Worm (Caenorhabditis elegans): ENCODE data around the gene C14H10.3.
A peak's percentile ranks its signal among the peaks of the same experiment; 100 is the strongest.

C14H10.3 gene

ce11 chrX:10230872-10231271 lies 2.9 kb upstream of the C14H10.3 start:
- no peak for TF ChIP-seq aly-2 (tag; optimal IDR thresholded peaks at IDR 0.05)
- no peak for TF ChIP-seq lsy-2 (tag; optimal IDR thresholded peaks at IDR 0.05)
- peak; percentile 40 for TF ChIP-seq nhr-129 (tag; optimal IDR thresholded peaks at IDR 0.05)
- TF ChIP-seq unc-55 (GFP tag; optimal IDR thresholded peaks at IDR 0.05) = peak; percentile 1
- TF ChIP-seq blmp-1 (tag; optimal IDR thresholded peaks at IDR 0.05; ENCODE audit: insufficient read depth) = peak; percentile 93
- TF ChIP-seq mdl-1 (tag; optimal IDR thresholded peaks at IDR 0.05) = peak in 1 of 2 experiments; percentile 14
- no peak for TF ChIP-seq unc-62 (GFP tag; optimal IDR thresholded peaks at IDR 0.05)
- TF ChIP-seq fos-1 (tag; optimal IDR thresholded peaks at IDR 0.05) = peak; percentile 10
- TF ChIP-seq ceh-82 (tag; optimal IDR thresholded peaks at IDR 0.05) = no peak
- peak; percentile 59 for TF ChIP-seq crh-2 (tag; optimal IDR thresholded peaks at IDR 0.05)
- peak; percentile 2 for TF ChIP-seq nhr-25 (tag; optimal IDR thresholded peaks at IDR 0.05)
- TF ChIP-seq nhr-23 (tag; optimal IDR thresholded peaks at IDR 0.05) = no peak
- no peak for TF ChIP-seq nhr-11 (tag; optimal IDR thresholded peaks at IDR 0.05)
- TF ChIP-seq skn-1 (tag; optimal IDR thresholded peaks at IDR 0.05) = no peak
- TF ChIP-seq lin-39 (tag; optimal IDR thresholded peaks at IDR 0.05) = no peak

- TF ChIP-seq nhr-25 (tag; optimal IDR thresholded peaks at IDR 0.05) = peak; percentile 14
- peak; percentile 66 for TF ChIP-seq elt-1 (tag; optimal IDR thresholded peaks at IDR 0.05)
- no peak for TF ChIP-seq lsy-2 (tag; optimal IDR thresholded peaks at IDR 0.05)
Observed at ce11 chrX:10227217-10227616, 720 bp downstream of the C14H10.3 start.

ce11 chrX:10225845-10226244 lies 2.1 kb downstream of the C14H10.3 start:
- TF ChIP-seq C34F6.9 (tag; optimal IDR thresholded peaks at IDR 0.05) (no peak), nhr-6 (tag; optimal IDR thresholded peaks at IDR 0.05) (no peak), mdl-1 (tag; optimal IDR thresholded peaks at IDR 0.05) (no peak), R02D3.7 (tag; optimal IDR thresholded peaks at IDR 0.05) (no peak), unc-62 (GFP tag; optimal IDR thresholded peaks at IDR 0.05) (no peak), gmeb-1 (tag; optimal IDR thresholded peaks at IDR 0.05) (no peak), mbf-1 (tag; optimal IDR thresholded peaks at IDR 0.05) (no peak), blmp-1 (tag; optimal IDR thresholded peaks at IDR 0.05; ENCODE audit: insufficient read depth) (no peak), lin-13 (GFP tag; optimal IDR thresholded peaks at IDR 0.05) (no peak), alr-1 (tag; optimal IDR thresholded peaks at IDR 0.05) (no peak), egl-27 (tag; optimal IDR thresholded peaks at IDR 0.05) (no peak), ztf-1 (GFP tag; conservative IDR thresholded peaks at IDR 0.05) (no peak), unc-39 (tag; optimal IDR thresholded peaks at IDR 0.05) (no peak), nhr-77 (tag; optimal IDR thresholded peaks at IDR 0.05) (no peak), aly-2 (tag; optimal IDR thresholded peaks at IDR 0.05) (no peak)

- TF ChIP-seq gmeb-1 (tag; optimal IDR thresholded peaks at IDR 0.05) (no peak), lsy-2 (tag; optimal IDR thresholded peaks at IDR 0.05) (no peak), nhr-23 (tag; optimal IDR thresholded peaks at IDR 0.05) (no peak), dmd-4 (tag; optimal IDR thresholded peaks at IDR 0.05) (no peak), sem-4 (tag; optimal IDR thresholded peaks at IDR 0.05) (no peak), unc-62 (GFP tag; optimal IDR thresholded peaks at IDR 0.05) (no peak), snpc-4 (tag; optimal IDR thresholded peaks at IDR 0.05) (no peak), nhr-21 (tag; optimal IDR thresholded peaks at IDR 0.05) (no peak), ztf-11 (tag; optimal IDR thresholded peaks at IDR 0.05) (no peak), zag-1 (tag; optimal IDR thresholded peaks at IDR 0.05) (no peak)
Observed at ce11 chrX:10219184-10219705, 8.7 kb downstream of the C14H10.3 start.

- peak; percentile 16 for TF ChIP-seq egl-27 (tag; optimal IDR thresholded peaks at IDR 0.05)
- peak; percentile 79 for TF ChIP-seq nhr-25 (tag; optimal IDR thresholded peaks at IDR 0.05)
- TF ChIP-seq ztf-11 (tag; optimal IDR thresholded peaks at IDR 0.05) = no peak
- peak; percentile 31 for TF ChIP-seq gmeb-1 (tag; optimal IDR thresholded peaks at IDR 0.05)
- TF ChIP-seq lin-13 (GFP tag; optimal IDR thresholded peaks at IDR 0.05) = no peak
- TF ChIP-seq nhr-21 (tag; optimal IDR thresholded peaks at IDR 0.05) = peak; percentile 69
- peak; percentile 49 for TF ChIP-seq sma-3 (GFP tag; optimal IDR thresholded peaks at IDR 0.05)
- TF ChIP-seq zag-1 (tag; optimal IDR thresholded peaks at IDR 0.05) = no peak
- peak; percentile 19 for TF ChIP-seq fos-1 (tag; optimal IDR thresholded peaks at IDR 0.05)
- TF ChIP-seq sma-9 (GFP tag; optimal IDR thresholded peaks at IDR 0.05) = peak; percentile 69
- no peak for TF ChIP-seq sma-9 (tag; optimal IDR thresholded peaks at IDR 0.05)
- peak in 1 of 2 experiments; percentile 42 for TF ChIP-seq mdl-1 (tag; optimal IDR thresholded peaks at IDR 0.05)
- TF ChIP-seq lsy-2 (tag; optimal IDR thresholded peaks at IDR 0.05) = peak in 1 of 2 experiments; percentile 26
- peak; percentile 37 for TF ChIP-seq F13H6.1 (tag; optimal IDR thresholded peaks at IDR 0.05)
- no peak for TF ChIP-seq peb-1 (tag; optimal IDR thresholded peaks at IDR 0.05)
- peak; percentile 59 for TF ChIP-seq crh-2 (tag; optimal IDR thresholded peaks at IDR 0.05)
- TF ChIP-seq aly-2 (tag; optimal IDR thresholded peaks at IDR 0.05) = no peak
- TF ChIP-seq nhr-129 (tag; optimal IDR thresholded peaks at IDR 0.05) = peak; percentile 56
- TF ChIP-seq lin-11 (tag; optimal IDR thresholded peaks at IDR 0.05) = no peak
- no peak for TF ChIP-seq mab-5 (tag; optimal IDR thresholded peaks at IDR 0.05)
Observed at ce11 chrX:10218779-10219178, 9.2 kb downstream of the C14H10.3 start, which contains the start of gene F44A6.5. Gene F44A6.5 (minus strand): TSS chrX:10218929.
